Worm (Caenorhabditis elegans): ENCODE data around the gene nlp-5.

DNA sequence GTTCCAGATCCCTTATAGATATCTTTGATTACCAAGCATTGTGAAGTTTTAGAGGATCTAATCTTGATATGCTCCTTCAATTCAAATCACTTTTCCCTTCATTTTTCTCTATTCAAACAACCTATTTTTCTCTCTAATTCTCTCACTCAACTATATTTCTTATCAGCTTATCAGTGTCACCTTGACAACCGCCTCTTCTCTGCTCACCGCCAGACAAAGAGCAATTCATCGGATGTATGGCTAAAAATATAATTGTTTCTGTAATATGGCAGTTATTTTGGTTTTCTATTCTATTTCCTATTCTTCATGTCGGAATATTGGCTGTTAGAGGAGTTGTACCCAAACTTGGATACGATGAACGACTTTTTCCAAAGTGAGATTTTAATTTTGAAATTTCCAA, 11.5 kb downstream of the nlp-5 start:
- no peak for TF ChIP-seq ref-1 (GFP tag; conservative IDR thresholded peaks at IDR 0.05)
- TF ChIP-seq klf-2 (GFP tag; conservative IDR thresholded peaks at IDR 0.05): no peak
